Worm (Caenorhabditis elegans) whole organism, L4 larva: ENCODE measurements around the gene F40F8.3.

Experiments
- F44E2.7 ChIP-seq: fragments of 200-800 bp; sonication (Bioruptor generic); IDR thresholded peaks from 2 replicates; pipeline ENCODE4 v2.1.2; 2022; ENCODE audit warnings: missing genetic modification characterization, missing compliant biosample characterization
- T20F7.1 ChIP-seq: fragments of 200-800 bp; sonication (Bioruptor generic); optimal IDR thresholded peaks from 2 replicates; lab custom pipeline; 2018; ENCODE audit warnings: mild to moderate bottlenecking, missing genetic modification characterization, missing compliant biosample characterization
- T26A8.4 ChIP-seq: fragments of 200-800 bp; sonication (Bioruptor generic); IDR thresholded peaks from 2 replicates; pipeline ENCODE4 v1.3.6; 2022; ENCODE audit warnings: missing genetic modification characterization, missing compliant biosample characterization
- Y48G9A.11 ChIP-seq: fragments of 200-800 bp; sonication (Bioruptor generic); IDR thresholded peaks from 2 replicates; pipeline ENCODE4 v1.3.6; 2022; ENCODE audit warnings: missing genetic modification reagents, missing genetic modification characterization, missing compliant biosample characterization
- aly-2 ChIP-seq: sonication (generic microtip); optimal IDR thresholded peaks from 2 replicates; lab custom pipeline; 2018; ENCODE audit warnings: missing biosample characterization, missing genetic modification characterization
- ceh-20 ChIP-seq: fragments of 200-800 bp; sonication (Bioruptor generic); IDR thresholded peaks from 2 replicates; pipeline ENCODE4 v1.3.6; 2022; ENCODE audit warnings: missing genetic modification reagents, missing genetic modification characterization, missing compliant biosample characterization
- ces-1 ChIP-seq: fragments of 150-350 bp; sonication (generic microtip); optimal IDR thresholded peaks from 4 replicates; lab custom pipeline; 2014; ENCODE audit warnings: missing biosample characterization, missing genetic modification reagents, missing genetic modification characterization
- cey-2 ChIP-seq: sonication (generic microtip); optimal IDR thresholded peaks from 3 replicates; lab custom pipeline; 2017; ENCODE audit warnings: missing genetic modification characterization, mild to moderate bottlenecking, missing compliant biosample characterization, antibody characterized with exemption, borderline replicate concordance; ENCODE audit not compliant: insufficient read depth
- daf-16 ChIP-seq, 3 experiments: sonication (generic microtip); optimal IDR thresholded peaks; 2 replicates each; lab custom pipeline; 2016 to 2017; ENCODE audit warnings: missing genetic modification characterization in 3 of 3, missing genetic modification reagents in 3 of 3, mild to moderate bottlenecking in 2 of 3, missing compliant biosample characterization in 2 of 3, missing biosample characterization in 1 of 3, moderate library complexity in 1 of 3
- daf-8 ChIP-seq: fragments of 200-800 bp; sonication (Bioruptor generic); IDR thresholded peaks from 2 replicates; pipeline ENCODE4 v1.3.6; 2022; ENCODE audit warnings: missing genetic modification characterization, missing compliant biosample characterization
- dmd-8 ChIP-seq: fragments of 200-800 bp; sonication (Bioruptor generic); IDR thresholded peaks from 2 replicates; pipeline ENCODE4 v1.3.6; 2022; ENCODE audit warnings: missing genetic modification characterization, missing compliant biosample characterization
- dve-1 ChIP-seq: sonication (generic microtip); optimal IDR thresholded peaks from 2 replicates; lab custom pipeline; 2017; ENCODE audit warnings: antibody characterized with exemption, mild to moderate bottlenecking, missing genetic modification characterization, missing compliant biosample characterization; ENCODE audit not compliant: insufficient read depth
- fos-1 ChIP-seq: fragments of 150-350 bp; optimal IDR thresholded peaks from 2 replicates; lab custom pipeline; 2014; ENCODE audit warnings: missing biosample characterization, missing genetic modification characterization
- gei-8 ChIP-seq: fragments of 200-800 bp; sonication (Bioruptor generic); optimal IDR thresholded peaks from 2 replicates; lab custom pipeline; 2018; ENCODE audit warnings: mild to moderate bottlenecking, missing genetic modification characterization, missing compliant biosample characterization
- hif-1 ChIP-seq, 2 experiments: sonication (generic microtip); optimal IDR thresholded peaks; 2 replicates each; lab custom pipeline; 2016 to 2017; ENCODE audit warnings: missing compliant biosample characterization in 2 of 2, missing genetic modification characterization in 2 of 2, missing genetic modification reagents in 2 of 2, missing genotype in 2 of 2, mild to moderate bottlenecking in 1 of 2
- hlh-11 ChIP-seq: fragments of 200-800 bp; sonication (Bioruptor generic); optimal IDR thresholded peaks from 2 replicates; lab custom pipeline; 2018; ENCODE audit warnings: mild to moderate bottlenecking, missing genetic modification characterization, missing compliant biosample characterization
- hlh-30 ChIP-seq: sonication (generic microtip); optimal IDR thresholded peaks from 2 replicates; lab custom pipeline; 2017; ENCODE audit warnings: antibody characterized with exemption, mild to moderate bottlenecking, missing genetic modification characterization, missing compliant biosample characterization; ENCODE audit not compliant: insufficient read depth
- hmg-1.1 ChIP-seq: fragments of 200-800 bp; sonication (Bioruptor generic); IDR thresholded peaks from 2 replicates; pipeline ENCODE4 v1.3.6; 2022; ENCODE audit warnings: missing genetic modification reagents, missing genetic modification characterization, missing compliant biosample characterization
- lim-7 ChIP-seq: fragments of 200-800 bp; sonication (Bioruptor generic); IDR thresholded peaks from 2 replicates; pipeline ENCODE4 v1.3.6; 2022; ENCODE audit warnings: missing genetic modification characterization, missing compliant biosample characterization
- lin-13 ChIP-seq: fragments of 150-350 bp; optimal IDR thresholded peaks from 2 replicates; lab custom pipeline; 2014; ENCODE audit warnings: missing biosample characterization, missing genetic modification reagents, missing genetic modification characterization
- lin-15B ChIP-seq: fragments of 150-350 bp; sonication (generic microtip); optimal IDR thresholded peaks from 3 replicates; lab custom pipeline; 2014; ENCODE audit warnings: missing biosample characterization, missing genetic modification characterization
- lin-29 ChIP-seq: fragments of 200-800 bp; sonication (Bioruptor generic); IDR thresholded peaks from 2 replicates; pipeline ENCODE4 v1.3.6; 2022; ENCODE audit warnings: missing genetic modification reagents, missing genetic modification characterization, missing compliant biosample characterization
- lsy-2 ChIP-seq, 2 experiments: fragments of 150-350 bp in 1 of 2; sonication (generic microtip) in 1 of 2; optimal IDR thresholded peaks; 2 replicates each; lab custom pipeline; 2014 to 2017; ENCODE audit warnings: missing biosample characterization in 2 of 2, missing genetic modification characterization in 2 of 2
- madf-5 ChIP-seq, 2 experiments: fragments of 200-800 bp; sonication (Bioruptor generic); IDR thresholded peaks; 2 replicates each; pipeline ENCODE4 v1.3.6; 2022; ENCODE audit warnings: missing compliant biosample characterization in 2 of 2, missing genetic modification characterization in 2 of 2
- mep-1 ChIP-seq: fragments of 150-350 bp; sonication (generic microtip); optimal IDR thresholded peaks from 3 replicates; lab custom pipeline; 2014; ENCODE audit warnings: missing biosample characterization, missing genetic modification characterization
- mes-2 ChIP-seq: sonication (generic microtip); optimal IDR thresholded peaks from 2 replicates; lab custom pipeline; 2016; ENCODE audit warnings: missing genotype, mild to moderate bottlenecking, missing genetic modification characterization, missing compliant biosample characterization; ENCODE audit not compliant: poor library complexity, severe bottlenecking
- mxl-2 ChIP-seq: fragments of 200-800 bp; sonication (Bioruptor generic); conservative IDR thresholded peaks from 2 replicates; pipeline ENCODE4 v1.3.6; 2022; ENCODE audit warnings: missing genetic modification reagents, missing genetic modification characterization, missing compliant biosample characterization
- mxl-3 ChIP-seq: fragments of 200-800 bp; sonication (Bioruptor generic); optimal IDR thresholded peaks from 2 replicates; lab custom pipeline; 2018; ENCODE audit warnings: mild to moderate bottlenecking, missing genetic modification characterization, missing compliant biosample characterization
- nhr-10 ChIP-seq: fragments of 150-350 bp; optimal IDR thresholded peaks from 2 replicates; lab custom pipeline; 2014; ENCODE audit warnings: missing biosample characterization, missing genetic modification characterization
- nhr-102 ChIP-seq: sonication (generic microtip); optimal IDR thresholded peaks from 2 replicates; lab custom pipeline; 2016; ENCODE audit warnings: mild to moderate bottlenecking, missing genetic modification characterization, moderate library complexity, missing compliant biosample characterization
- nhr-237 ChIP-seq: sonication (generic microtip); optimal IDR thresholded peaks from 2 replicates; lab custom pipeline; 2017; ENCODE audit warnings: missing biosample characterization, missing genetic modification characterization
- nhr-25 ChIP-seq: sonication (generic microtip); optimal IDR thresholded peaks from 2 replicates; lab custom pipeline; 2017; ENCODE audit warnings: missing genetic modification characterization, mild to moderate bottlenecking, missing compliant biosample characterization, antibody characterized with exemption, moderate library complexity, borderline replicate concordance; ENCODE audit not compliant: insufficient read depth
- nhr-77 ChIP-seq: fragments of 150-350 bp; optimal IDR thresholded peaks from 2 replicates; lab custom pipeline; 2014; ENCODE audit warnings: missing biosample characterization, missing genetic modification characterization
- php-3 ChIP-seq: fragments of 200-800 bp; sonication (Bioruptor generic); IDR thresholded peaks from 2 replicates; pipeline ENCODE4 v1.3.6; 2022; ENCODE audit warnings: missing genetic modification reagents, missing genetic modification characterization, missing compliant biosample characterization
- sdz-12 ChIP-seq: fragments of 200-800 bp; sonication (Bioruptor generic); optimal IDR thresholded peaks from 2 replicates; lab custom pipeline; 2018; ENCODE audit warnings: mild to moderate bottlenecking, missing genetic modification characterization, missing compliant biosample characterization
- set-16 ChIP-seq: fragments of 200-800 bp; sonication (Bioruptor generic); IDR thresholded peaks from 2 replicates; pipeline ENCODE4 v1.3.6; 2022; ENCODE audit warnings: missing genetic modification reagents, missing genetic modification characterization, missing compliant biosample characterization
- skn-1 ChIP-seq: fragments of 150-350 bp; optimal IDR thresholded peaks from 2 replicates; lab custom pipeline; 2014; ENCODE audit warnings: missing biosample characterization, missing genetic modification characterization
- snpc-1.2 ChIP-seq: fragments of 200-800 bp; sonication (Bioruptor generic); IDR thresholded peaks from 2 replicates; pipeline ENCODE4 v1.3.6; 2022; ENCODE audit warnings: missing genetic modification reagents, missing genetic modification characterization, missing compliant biosample characterization
- spr-3 ChIP-seq: fragments of 200-800 bp; sonication (Bioruptor generic); optimal IDR thresholded peaks from 2 replicates; lab custom pipeline; 2018; ENCODE audit warnings: mild to moderate bottlenecking, missing genetic modification characterization, missing compliant biosample characterization
- unc-62 ChIP-seq, 3 experiments: fragments of 150-350 bp in 1 of 3; sonication (generic microtip); optimal IDR thresholded peaks in 2 of 3; peaks in 1 of 3; 1 replicate in 1 of 3; 2 replicates in 2 of 3; lab custom pipeline; 2014 to 2017; ENCODE audit warnings: missing biosample characterization in 3 of 3, missing genetic modification characterization in 3 of 3, missing genetic modification reagents in 3 of 3, missing genotype in 1 of 3
- vab-7 ChIP-seq: fragments of 200-800 bp; sonication (Bioruptor generic); IDR thresholded peaks from 2 replicates; pipeline ENCODE4 v1.3.6; 2022; ENCODE audit warnings: missing genetic modification reagents, missing genetic modification characterization, missing compliant biosample characterization
- zfp-3 ChIP-seq: fragments of 200-800 bp; sonication (Bioruptor generic); conservative IDR thresholded peaks from 2 replicates; pipeline ENCODE4 v1.3.6; 2022; ENCODE audit warnings: missing genetic modification reagents, missing genetic modification characterization, missing compliant biosample characterization
- zip-2 ChIP-seq: fragments of 150-350 bp; optimal IDR thresholded peaks from 2 replicates; lab custom pipeline; 2014; ENCODE audit warnings: missing biosample characterization, missing genetic modification characterization

Gene F40F8.3

ce11 chrII:11132542-11132941, 3.5 kb downstream of the F40F8.3 start, which contains the start of gene F40F8.11 (continued):
- TF ChIP-seq T26A8.4 (GFP tag; lab: Robert Waterston, UW) = no peak
- TF ChIP-seq daf-8 = no peak
- TF ChIP-seq vab-7 = no peak
- TF ChIP-seq nhr-10 (tag; lab: Kevin White, UChicago) = no peak
- peak; percentile 21 for TF ChIP-seq mep-1 (tag; lab: Kevin White, UChicago)
- TF ChIP-seq nhr-102 = peak; percentile 11
- no peak for TF ChIP-seq ceh-20 (GFP tag; lab: Robert Waterston, UW)
- TF ChIP-seq nhr-77 (tag; lab: Kevin White, UChicago) = peak; percentile 23
- peak; percentile 68 for TF ChIP-seq mes-2 (tag; lab: Kevin White, UChicago)
- no peak for TF ChIP-seq spr-3 (GFP tag; lab: Kevin White, UChicago)
- no peak for TF ChIP-seq fos-1 (tag; lab: Kevin White, UChicago)
- no peak for TF ChIP-seq hif-1 (tag; optimal IDR thresholded peaks at IDR 0.05; lab: Kevin White, UChicago)
- TF ChIP-seq lim-7 (GFP tag; lab: Robert Waterston, UW) = no peak
- TF ChIP-seq daf-16 (GFP tag; optimal IDR thresholded peaks at IDR 0.05; lab: Kevin White, UChicago) = peak in 1 of 2 experiments; percentile 44
- TF ChIP-seq daf-16 (tag; optimal IDR thresholded peaks at IDR 0.05; lab: Kevin White, UChicago) = peak; percentile 32
- TF ChIP-seq dve-1 (tag; lab: Kevin White, UChicago) = peak; percentile 66
- no peak for TF ChIP-seq php-3 (GFP tag; lab: Robert Waterston, UW)
- TF ChIP-seq Y48G9A.11 = no peak
- TF ChIP-seq hmg-1.1 (GFP tag; lab: Robert Waterston, UW) = no peak
- TF ChIP-seq madf-5 (GFP tag; IDR thresholded peaks at IDR 0.05; lab: Robert Waterston, UW) = no peak
- TF ChIP-seq hlh-11 = no peak
- TF ChIP-seq lin-13 = no peak
- TF ChIP-seq lsy-2 (tag; optimal IDR thresholded peaks at IDR 0.05; lab: Kevin White, UChicago) = peak in 1 of 2 experiments; percentile 82
- no peak for TF ChIP-seq nhr-25 (tag; lab: Kevin White, UChicago)
- TF ChIP-seq dmd-8 = no peak
- TF ChIP-seq gei-8 (GFP tag; lab: Kevin White, UChicago) = no peak
- no peak for TF ChIP-seq set-16

ce11 chrII:11134828-11135227, 5.7 kb downstream of the F40F8.3 start, which contains the start of gene F40F8.5:
TSS of gene F40F8.5 (minus strand) at chrII:11134928.
- TF ChIP-seq lin-15B (tag; lab: Kevin White, UChicago) = no peak
- TF ChIP-seq zfp-3 (GFP tag; lab: Robert Waterston, UW) = no peak
- no peak for TF ChIP-seq mxl-3 (GFP tag; lab: Kevin White, UChicago)

- TF ChIP-seq daf-16 (GFP tag; optimal IDR thresholded peaks at IDR 0.05; lab: Kevin White, UChicago) (peak in 1 of 2 experiments; percentile 67), daf-16 (tag; optimal IDR thresholded peaks at IDR 0.05; lab: Kevin White, UChicago) (peak; percentile 82), F44E2.7 (no peak), unc-62 (GFP tag; optimal IDR thresholded peaks at IDR 0.05 in 1 of 2; lab: Kevin White, UChicago) (peak in 1 of 2 experiments; percentile 95), unc-62 (tag; optimal IDR thresholded peaks at IDR 0.05; lab: Kevin White, UChicago) (no peak), zip-2 (tag; lab: Kevin White, UChicago) (no peak), skn-1 (tag; lab: Kevin White, UChicago) (no peak), hlh-11 (peak; percentile 22), hlh-30 (tag; lab: Kevin White, UChicago) (peak; percentile 32)
Measured at ce11 chrII:11135773-11136172, 6.7 kb downstream of the F40F8.3 start.

- TF ChIP-seq lin-29 (GFP tag; lab: Robert Waterston, UW) (no peak), T20F7.1 (GFP tag; lab: Kevin White, UChicago) (no peak), zip-2 (tag; lab: Kevin White, UChicago) (no peak), lin-13 (no peak), sdz-12 (no peak), snpc-1.2 (GFP tag; lab: Robert Waterston, UW) (no peak), mxl-2 (no peak), aly-2 (tag; lab: Kevin White, UChicago) (no peak), cey-2 (tag; lab: Kevin White, UChicago) (no peak), nhr-237 (tag; lab: Kevin White, UChicago) (no peak), lim-7 (GFP tag; lab: Robert Waterston, UW) (no peak), ces-1 (no peak)
Measured at ce11 chrII:11140140-11140539, 11.1 kb downstream of the F40F8.3 start, which contains the start of gene F40F8.4. TSS of gene F40F8.4 (minus strand) at chrII:11140240.
